Fruit fly (Drosophila melanogaster) whole organism, embryonic: ENCODE data around the gene nAChRbeta1.

Experiments used
- Antp ChIP-seq: fragments of 200-800 bp; sonication (Bioruptor generic); optimal IDR thresholded peaks from 3 replicates; lab custom pipeline; 2016; ENCODE audit warnings: missing biosample characterization, missing genetic modification characterization
- B-H2 ChIP-seq: fragments of 200-800 bp; sonication (Bioruptor generic); optimal IDR thresholded peaks from 2 replicates; lab custom pipeline; 2018; ENCODE audit warnings: missing biosample characterization, mild to moderate bottlenecking, missing genetic modification characterization
- Bdp1 ChIP-seq: fragments of 200-800 bp; sonication (Bioruptor generic); optimal IDR thresholded peaks from 3 replicates; lab custom pipeline; 2016; ENCODE audit warnings: missing biosample characterization, missing genetic modification characterization
- Blimp-1 ChIP-seq: fragments of 200-800 bp; sonication (Bioruptor generic); optimal IDR thresholded peaks from 3 replicates; lab custom pipeline; 2018; ENCODE audit warnings: missing biosample characterization, missing genetic modification characterization, mild to moderate bottlenecking, moderate library complexity, missing genetic modification reagents
- CG10267 ChIP-seq: fragments of 200-800 bp; sonication (Bioruptor generic); optimal IDR thresholded peaks from 2 replicates; lab custom pipeline; 2018; ENCODE audit warnings: missing biosample characterization, mild to moderate bottlenecking, missing genetic modification characterization, moderate library complexity
- CG10366 ChIP-seq: fragments of 200-800 bp; sonication (Bioruptor generic); IDR thresholded peaks from 2 replicates; pipeline ENCODE4 v1.3.6; 2022; ENCODE audit warnings: missing biosample characterization, missing genetic modification characterization
- CG11398 ChIP-seq: fragments of 200-800 bp; sonication (Bioruptor generic); optimal IDR thresholded peaks from 2 replicates; lab custom pipeline; 2016; ENCODE audit warnings: missing biosample characterization, missing genetic modification characterization
- CG11560 ChIP-seq: fragments of 200-800 bp; sonication (Bioruptor generic); IDR thresholded peaks from 3 replicates; pipeline ENCODE4 v1.3.6; 2022; ENCODE audit warnings: missing biosample characterization, missing genetic modification characterization
- CG12299 ChIP-seq: fragments of 200-800 bp; sonication (Bioruptor generic); optimal IDR thresholded peaks from 2 replicates; lab custom pipeline; 2018; ENCODE audit warnings: missing biosample characterization, mild to moderate bottlenecking, missing genetic modification characterization
- CG15479 ChIP-seq: fragments of 200-800 bp; sonication (Bioruptor generic); optimal IDR thresholded peaks from 3 replicates; lab custom pipeline; 2019; ENCODE audit warnings: missing biosample characterization, mild to moderate bottlenecking, missing genetic modification characterization, moderate library complexity
- CG17361 ChIP-seq: fragments of 200-800 bp; sonication (Bioruptor generic); IDR thresholded peaks from 3 replicates; pipeline ENCODE4 v1.3.6; 2022; ENCODE audit warnings: missing biosample characterization, missing genetic modification characterization
- CG2889 ChIP-seq: fragments of 200-800 bp; sonication (Bioruptor generic); IDR thresholded peaks from 3 replicates; pipeline ENCODE4 v1.3.6; 2022; ENCODE audit warnings: missing biosample characterization, missing genetic modification characterization
- CG30431 ChIP-seq: fragments of 200-800 bp; sonication (Bioruptor generic); optimal IDR thresholded peaks from 2 replicates; lab custom pipeline; 2017; ENCODE audit warnings: missing biosample characterization, missing genetic modification characterization
- CG31388 ChIP-seq: fragments of 200-800 bp; sonication (Bioruptor generic); optimal IDR thresholded peaks from 2 replicates; lab custom pipeline; 2016; ENCODE audit warnings: missing biosample characterization, missing genetic modification characterization
- CG4360 ChIP-seq: fragments of 200-800 bp; sonication (Bioruptor generic); IDR thresholded peaks from 2 replicates; pipeline ENCODE4 v1.3.6; 2022; ENCODE audit warnings: missing biosample characterization, missing genetic modification characterization
- CG6175 ChIP-seq: fragments of 200-800 bp; sonication (Bioruptor generic); IDR thresholded peaks from 3 replicates; pipeline ENCODE4 v1.3.6; 2022; ENCODE audit warnings: missing biosample characterization, missing genetic modification characterization
- CG6254 ChIP-seq: fragments of 200-800 bp; sonication (Bioruptor generic); optimal IDR thresholded peaks from 3 replicates; lab custom pipeline; 2017; ENCODE audit warnings: mild to moderate bottlenecking, missing biosample characterization, missing genetic modification reagents, missing genetic modification characterization
- CG6765 ChIP-seq: fragments of 200-800 bp; sonication (Bioruptor generic); optimal IDR thresholded peaks from 3 replicates; lab custom pipeline; 2017; ENCODE audit warnings: missing biosample characterization, mild to moderate bottlenecking, missing genetic modification characterization
- CG6791 ChIP-seq: fragments of 200-800 bp; sonication (Bioruptor generic); IDR thresholded peaks from 3 replicates; pipeline ENCODE4 v1.3.6; 2022; ENCODE audit warnings: missing biosample characterization, missing genetic modification characterization; ENCODE audit not compliant: partially characterized antibody
- CG9437 ChIP-seq: fragments of 200-800 bp; sonication (Bioruptor generic); optimal IDR thresholded peaks from 2 replicates; lab custom pipeline; 2018; ENCODE audit warnings: missing biosample characterization, mild to moderate bottlenecking, missing genetic modification characterization
- CG9727 ChIP-seq: fragments of 200-800 bp; sonication (Bioruptor generic); optimal IDR thresholded peaks from 3 replicates; lab custom pipeline; 2017; ENCODE audit warnings: missing biosample characterization, mild to moderate bottlenecking, missing genetic modification characterization
- D ChIP-seq, 2 experiments: fragments of 200-800 bp in 1 of 2; fragments of >200 bp in 1 of 2; sonication (Bioruptor generic) in 1 of 2; optimal IDR thresholded peaks; 2 replicates in 1 of 2; 3 replicates in 1 of 2; lab custom pipeline; 2017; ENCODE audit warnings: mild to moderate bottlenecking in 1 of 2, missing biosample characterization in 1 of 2, missing genetic modification characterization in 1 of 2, missing genetic modification reagents in 1 of 2
- Ets97D ChIP-seq: fragments of 200-800 bp; sonication (Bioruptor generic); optimal IDR thresholded peaks from 3 replicates; lab custom pipeline; 2016; ENCODE audit warnings: missing biosample characterization, missing genetic modification characterization
- Fer1 ChIP-seq: fragments of 200-800 bp; sonication (Bioruptor generic); optimal IDR thresholded peaks from 2 replicates; lab custom pipeline; 2017; ENCODE audit warnings: missing biosample characterization, mild to moderate bottlenecking, missing genetic modification characterization
- Fer2 ChIP-seq: fragments of 200-800 bp; sonication (Bioruptor generic); optimal IDR thresholded peaks from 2 replicates; lab custom pipeline; 2018; ENCODE audit warnings: missing biosample characterization, mild to moderate bottlenecking, missing genetic modification characterization, moderate library complexity
- Hr39 ChIP-seq: fragments of >200 bp; optimal IDR thresholded peaks from 2 replicates; lab custom pipeline; 2017
- Med ChIP-seq: fragments of 200-800 bp; sonication (Bioruptor generic); peaks from one replicate; lab custom pipeline; 2016; ENCODE audit warnings: missing biosample characterization, missing genetic modification characterization, mild to moderate bottlenecking, inconsistent platforms, moderate library complexity
- NC2α ChIP-seq: fragments of 200-800 bp; sonication (Bioruptor generic); optimal IDR thresholded peaks from 2 replicates; lab custom pipeline; 2016; ENCODE audit warnings: missing biosample characterization, missing genetic modification characterization
- Oli ChIP-seq: fragments of 200-800 bp; sonication (Bioruptor generic); optimal IDR thresholded peaks from 2 replicates; lab custom pipeline; 2018; ENCODE audit warnings: missing biosample characterization, mild to moderate bottlenecking, missing genetic modification characterization, moderate library complexity
- Six4 ChIP-seq: fragments of 200-800 bp; sonication (Bioruptor generic); optimal IDR thresholded peaks from 2 replicates; lab custom pipeline; 2016; ENCODE audit warnings: missing biosample characterization, missing genetic modification characterization
- Spps ChIP-seq: fragments of 200-800 bp; sonication (Bioruptor generic); optimal IDR thresholded peaks from 2 replicates; lab custom pipeline; 2018; ENCODE audit warnings: missing biosample characterization, mild to moderate bottlenecking, missing genetic modification characterization
- Ssrp ChIP-seq: fragments of 200-800 bp; sonication (Bioruptor generic); optimal IDR thresholded peaks from 2 replicates; lab custom pipeline; 2018; ENCODE audit warnings: missing biosample characterization, mild to moderate bottlenecking, missing genetic modification characterization, moderate library complexity
- ap ChIP-seq: fragments of 200-800 bp; sonication (Bioruptor generic); IDR thresholded peaks from 2 replicates; pipeline ENCODE4 v1.3.6; 2022; ENCODE audit warnings: missing biosample characterization, missing genetic modification characterization
- bigmax ChIP-seq: fragments of 200-800 bp; sonication (Bioruptor generic); optimal IDR thresholded peaks from 2 replicates; lab custom pipeline; 2018; ENCODE audit warnings: missing biosample characterization, mild to moderate bottlenecking, missing genetic modification characterization
- br ChIP-seq: fragments of >200 bp; optimal IDR thresholded peaks from 2 replicates; lab custom pipeline; 2017
- btn ChIP-seq: fragments of 200-800 bp; sonication (Bioruptor generic); optimal IDR thresholded peaks from 2 replicates; lab custom pipeline; 2016; ENCODE audit warnings: missing biosample characterization, missing genetic modification characterization
- dysf ChIP-seq: fragments of 200-800 bp; sonication (Bioruptor generic); IDR thresholded peaks from 3 replicates; pipeline ENCODE4 v1.3.6; 2022; ENCODE audit warnings: missing biosample characterization, missing genetic modification characterization
- fu2 ChIP-seq: fragments of 200-800 bp; sonication (Bioruptor generic); optimal IDR thresholded peaks from 2 replicates; lab custom pipeline; 2016; ENCODE audit warnings: missing biosample characterization, missing genetic modification characterization
- grn ChIP-seq: fragments of 200-800 bp; sonication (Bioruptor generic); optimal IDR thresholded peaks from 3 replicates; lab custom pipeline; 2017; ENCODE audit warnings: missing biosample characterization, missing genetic modification characterization
- jing ChIP-seq: fragments of 200-800 bp; sonication (Bioruptor generic); optimal IDR thresholded peaks from 2 replicates; lab custom pipeline; 2018; ENCODE audit warnings: missing biosample characterization, mild to moderate bottlenecking, missing genetic modification characterization
- lola ChIP-seq, 3 experiments: fragments of >200 bp in 2 of 3; fragments of 200-800 bp in 1 of 3; sonication (Bioruptor generic) in 1 of 3; optimal IDR thresholded peaks; 2 replicates each; lab custom pipeline; 2017 to 2019; ENCODE audit warnings: missing biosample characterization in 3 of 3, missing genetic modification characterization in 3 of 3, mild to moderate bottlenecking in 1 of 3, moderate library complexity in 1 of 3
- mld ChIP-seq: fragments of 200-800 bp; sonication (Bioruptor generic); IDR thresholded peaks from 3 replicates; pipeline ENCODE4 v1.3.6; 2022; ENCODE audit warnings: missing biosample characterization, missing genetic modification characterization; ENCODE audit not compliant: partially characterized antibody
- nerfin-1 ChIP-seq: fragments of 200-800 bp; sonication (Bioruptor generic); optimal IDR thresholded peaks from 3 replicates; lab custom pipeline; 2019; ENCODE audit warnings: missing biosample characterization, mild to moderate bottlenecking, missing genetic modification characterization, moderate library complexity
- nmo ChIP-seq: fragments of 200-800 bp; sonication (Bioruptor generic); optimal IDR thresholded peaks from 2 replicates; lab custom pipeline; 2018; ENCODE audit warnings: missing biosample characterization, mild to moderate bottlenecking, missing genetic modification characterization, moderate library complexity
- pb ChIP-seq: fragments of 200-800 bp; sonication (Bioruptor generic); optimal IDR thresholded peaks from 3 replicates; lab custom pipeline; 2016; ENCODE audit warnings: missing biosample characterization, missing genetic modification characterization
- pho ChIP-seq: fragments of 200-800 bp; sonication (Bioruptor generic); optimal IDR thresholded peaks from 2 replicates; lab custom pipeline; 2016; ENCODE audit warnings: missing biosample characterization, missing genetic modification characterization
- pros ChIP-seq: fragments of 200-800 bp; sonication (Bioruptor generic); optimal IDR thresholded peaks from 3 replicates; lab custom pipeline; 2019; ENCODE audit warnings: missing biosample characterization, mild to moderate bottlenecking, missing genetic modification characterization, moderate library complexity
- sisA ChIP-seq: fragments of 200-800 bp; sonication (Bioruptor generic); IDR thresholded peaks from 2 replicates; pipeline ENCODE4 v1.3.6; 2022; ENCODE audit warnings: missing biosample characterization, missing genetic modification characterization
- slou ChIP-seq: fragments of 200-800 bp; sonication (Bioruptor generic); optimal IDR thresholded peaks from 3 replicates; lab custom pipeline; 2016; ENCODE audit warnings: missing biosample characterization, missing genetic modification characterization
- tll ChIP-seq, 2 experiments: fragments of 200-800 bp in 1 of 2; fragments of >200 bp in 1 of 2; sonication (Bioruptor generic) in 1 of 2; optimal IDR thresholded peaks; 2 replicates each; lab custom pipeline; 2017 to 2019; ENCODE audit warnings: missing biosample characterization in 2 of 2, missing genetic modification characterization in 2 of 2, mild to moderate bottlenecking in 1 of 2, moderate library complexity in 1 of 2
- wdn ChIP-seq: fragments of 200-800 bp; sonication (Bioruptor generic); IDR thresholded peaks from 2 replicates; pipeline ENCODE4 v1.3.6; 2022; ENCODE audit warnings: missing biosample characterization, missing genetic modification characterization
- zf30C ChIP-seq: fragments of 200-800 bp; sonication (Bioruptor generic); optimal IDR thresholded peaks from 3 replicates; lab custom pipeline; 2018; ENCODE audit warnings: missing biosample characterization, mild to moderate bottlenecking, missing genetic modification characterization

The nAChRbeta1 gene

DNA sequence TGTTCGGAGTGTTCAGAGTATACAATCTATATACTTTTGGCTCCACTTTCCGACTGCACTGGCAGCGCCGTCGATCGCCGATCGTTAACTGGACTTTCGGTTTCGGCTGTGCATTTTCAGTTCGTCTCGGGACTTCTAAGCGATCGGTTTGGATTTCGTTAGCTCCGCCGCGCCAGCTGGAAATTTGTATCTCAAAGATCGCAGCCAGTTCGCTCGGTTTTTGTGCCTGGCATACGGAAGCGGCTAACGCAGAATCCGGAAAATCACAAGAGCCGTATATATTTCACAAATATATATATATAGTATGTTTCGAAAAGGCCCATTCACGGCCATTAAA lies 44.9 kb upstream of the nAChRbeta1 start, which contains the start of gene slow (continued):
- TF ChIP-seq CG15479 (GFP tag; lab: Kevin White, UChicago): no peak
- TF ChIP-seq nerfin-1 (tag; lab: Kevin White, UChicago): peak; percentile 1
- TF ChIP-seq btn (GFP tag; lab: Kevin White, UChicago): no peak
- no peak for TF ChIP-seq Fer2 (tag; lab: Kevin White, UChicago)
- TF ChIP-seq Oli: no peak
- no peak for TF ChIP-seq CG31388
- TF ChIP-seq tll (GFP tag; optimal IDR thresholded peaks at IDR 0.05; lab: Kevin White, UChicago): no peak
- peak; percentile 12 for TF ChIP-seq CG6254 (GFP tag; lab: Kevin White, UChicago)
- no peak for TF ChIP-seq lola (GFP tag; optimal IDR thresholded peaks at IDR 0.05; lab: Kevin White, UChicago)
- TF ChIP-seq Ets97D (GFP tag; lab: Kevin White, UChicago): no peak
- no peak for TF ChIP-seq CG10267 (tag; lab: Kevin White, UChicago)
- TF ChIP-seq mld (GFP tag; lab: Robert Waterston, UW): no peak
- TF ChIP-seq CG11560 (tag; lab: Robert Waterston, UW): no peak
- TF ChIP-seq pb (GFP tag; lab: Kevin White, UChicago): no peak
- TF ChIP-seq CG17361 (GFP tag; lab: Robert Waterston, UW): no peak
- TF ChIP-seq pho: no peak
- no peak for TF ChIP-seq dysf (GFP tag; lab: Robert Waterston, UW)
- no peak for TF ChIP-seq nmo (GFP tag; lab: Kevin White, UChicago)
- no peak for TF ChIP-seq ap (GFP tag; lab: Robert Waterston, UW)
- no peak for TF ChIP-seq Hr39
- no peak for TF ChIP-seq CG11398 (GFP tag; lab: Kevin White, UChicago)
- TF ChIP-seq Spps: no peak
- TF ChIP-seq CG6791 (GFP tag; lab: Robert Waterston, UW): 0 out of 3 replicates have a peak, but pooled peaks have one; percentile 30
- no peak for TF ChIP-seq Bdp1 (GFP tag; lab: Kevin White, UChicago)
- TF ChIP-seq CG4360 (GFP tag; lab: Robert Waterston, UW): peak; percentile 44; the same call in 1 of the 2 replicates
- TF ChIP-seq br (lab: Kevin White, UChicago): no peak
- no peak for TF ChIP-seq wdn (GFP tag; lab: Robert Waterston, UW)
- TF ChIP-seq Blimp-1 (GFP tag; lab: Kevin White, UChicago): peak; percentile 77
- TF ChIP-seq B-H2 (GFP tag; lab: Kevin White, UChicago): no peak
- no peak for TF ChIP-seq jing (GFP tag; lab: Kevin White, UChicago)
- TF ChIP-seq D (optimal IDR thresholded peaks at IDR 0.05; lab: Kevin White, UChicago): no peak
- TF ChIP-seq D (GFP tag; optimal IDR thresholded peaks at IDR 0.05; lab: Kevin White, UChicago): no peak
- TF ChIP-seq Ssrp (tag; lab: Kevin White, UChicago): no peak
- TF ChIP-seq CG9727: no peak
- no peak for TF ChIP-seq sisA
- TF ChIP-seq Antp (GFP tag; lab: Kevin White, UChicago): no peak
- TF ChIP-seq CG9437: no peak
- no peak for TF ChIP-seq grn (GFP tag; lab: Kevin White, UChicago)
- no peak for TF ChIP-seq CG30431 (GFP tag; lab: Kevin White, UChicago)
- no peak for TF ChIP-seq zf30C (GFP tag; lab: Kevin White, UChicago)
- no peak for TF ChIP-seq slou (GFP tag; lab: Kevin White, UChicago)
- TF ChIP-seq CG2889 (GFP tag; lab: Robert Waterston, UW): no peak
- no peak for TF ChIP-seq Six4 (GFP tag; lab: Kevin White, UChicago)
- no peak for TF ChIP-seq bigmax
- TF ChIP-seq NC2α (GFP tag; lab: Kevin White, UChicago): no peak
- TF ChIP-seq CG12299 (tag; lab: Kevin White, UChicago): no peak
- TF ChIP-seq Med (GFP tag; lab: Kevin White, UChicago): peak; percentile 59
- TF ChIP-seq Fer1 (GFP tag; lab: Kevin White, UChicago): no peak
- no peak for TF ChIP-seq fu2 (GFP tag; lab: Kevin White, UChicago)
- TF ChIP-seq CG6765 (GFP tag; lab: Kevin White, UChicago): no peak
- no peak for TF ChIP-seq CG10366 (GFP tag; lab: Robert Waterston, UW)
- no peak for TF ChIP-seq pros (GFP tag; lab: Kevin White, UChicago)
- TF ChIP-seq CG6175 (GFP tag; lab: Robert Waterston, UW): no peak
